Fruit fly (Drosophila melanogaster): ENCODE results near the gene Brr2.

Brr2 gene

DNA sequence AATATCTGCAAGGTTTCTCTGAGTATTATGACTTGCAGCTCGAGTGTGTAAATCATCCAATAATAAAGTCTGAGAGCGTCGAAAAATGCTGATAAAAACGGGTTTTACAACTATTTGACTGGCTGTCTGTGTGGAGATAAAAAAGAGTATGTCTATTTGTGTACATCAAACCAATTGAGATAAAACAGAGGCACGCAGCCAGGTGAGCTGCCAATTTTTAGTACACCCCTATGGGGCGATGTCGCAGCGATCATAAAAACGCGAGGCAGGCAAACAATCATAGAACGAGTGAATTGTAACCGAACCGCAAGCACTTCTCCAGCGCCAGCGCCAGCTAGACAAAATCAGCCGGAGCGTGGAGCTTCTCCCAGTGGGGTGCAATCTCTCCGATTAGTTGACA is 12.2 kb upstream of the Brr2 start, which contains the start of gene CG17027 (continued):
- TF ChIP-seq CG10543 (GFP tag; optimal IDR thresholded peaks at IDR 0.05) (peak; percentile 15), CG13296 (GFP tag; optimal IDR thresholded peaks at IDR 0.05) (peak; percentile 39), Fer1 (GFP tag; optimal IDR thresholded peaks at IDR 0.05) (peak; percentile 0), pzg (GFP tag; optimal IDR thresholded peaks at IDR 0.05) (no peak)

DNA sequence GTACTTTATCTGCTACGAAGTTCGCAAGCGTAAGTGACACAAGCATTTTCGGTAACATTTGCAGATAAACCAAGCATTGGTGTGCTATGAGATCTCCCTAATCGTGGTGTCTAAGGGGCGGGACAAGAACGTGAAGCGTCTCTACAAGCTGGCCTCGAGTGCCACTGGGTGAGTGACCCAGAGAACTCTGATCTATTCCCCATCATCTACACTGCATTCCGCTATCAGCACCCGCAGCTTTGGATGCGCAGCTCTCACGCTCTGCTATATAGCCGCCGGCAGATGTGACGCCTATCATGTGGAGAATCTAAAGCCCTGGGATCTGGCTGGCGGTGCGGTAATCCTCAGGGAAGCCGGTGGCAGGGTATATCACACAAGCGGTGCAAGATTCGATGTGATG is 11.6 kb upstream of the Brr2 start:
- TF ChIP-seq wdn (GFP tag; IDR thresholded peaks at IDR 0.05) = no peak
- TF ChIP-seq CG42726 (GFP tag; IDR thresholded peaks at IDR 0.05; ENCODE audit: partially characterized antibody) = no peak
- TF ChIP-seq Lpt (GFP tag; optimal IDR thresholded peaks at IDR 0.05) = no peak
- TF ChIP-seq Hand (GFP tag; optimal IDR thresholded peaks at IDR 0.05) = no peak
- no peak for TF ChIP-seq CG17359 (tag; optimal IDR thresholded peaks at IDR 0.05)
- TF ChIP-seq Atf-2 (GFP tag; optimal IDR thresholded peaks at IDR 0.05) = no peak
- 0 out of 2 replicates have a peak, but pooled peaks have one; percentile 10 for TF ChIP-seq CG14441 (GFP tag; IDR thresholded peaks at IDR 0.05)
- no peak for TF ChIP-seq shn (GFP tag; optimal IDR thresholded peaks at IDR 0.05)
- 0 out of 3 replicates have a peak, but pooled peaks have one; percentile 19 for TF ChIP-seq CG7963 (GFP tag; IDR thresholded peaks at IDR 0.05; ENCODE audit: partially characterized antibody)
- TF ChIP-seq sr (GFP tag; IDR thresholded peaks at IDR 0.05) = no peak
- no peak for TF ChIP-seq onecut (GFP tag; IDR thresholded peaks at IDR 0.05)
- peak in 1 of 2 experiments; percentile 8 for TF ChIP-seq Pdp1 (GFP tag; optimal IDR thresholded peaks at IDR 0.05)
- no peak for TF ChIP-seq fu2 (GFP tag; optimal IDR thresholded peaks at IDR 0.05)
- TF ChIP-seq exex (tag; optimal IDR thresholded peaks at IDR 0.05) = no peak
- peak in 1 of 2 experiments; percentile 16 for TF ChIP-seq Hr78 (GFP tag; optimal IDR thresholded peaks at IDR 0.05)
- no peak for TF ChIP-seq slbo (GFP tag; IDR thresholded peaks at IDR 0.05)
- no peak for TF ChIP-seq Atf6 (GFP tag; IDR thresholded peaks at IDR 0.05)
- TF ChIP-seq Atf3 (GFP tag; optimal IDR thresholded peaks at IDR 0.05) = no peak
- TF ChIP-seq sqz (GFP tag; optimal IDR thresholded peaks at IDR 0.05) = no peak

- TF ChIP-seq ems (GFP tag; optimal IDR thresholded peaks at IDR 0.05) = no peak
- TF ChIP-seq Eip74EF (GFP tag; optimal IDR thresholded peaks at IDR 0.05) = no peak
- TF ChIP-seq sd (tag; optimal IDR thresholded peaks at IDR 0.05) = peak; percentile 22
- peak; percentile 48 for TF ChIP-seq exex (tag; optimal IDR thresholded peaks at IDR 0.05)
- no peak for TF ChIP-seq Spps (tag; optimal IDR thresholded peaks at IDR 0.05)
- no peak for TF ChIP-seq tll (GFP tag; optimal IDR thresholded peaks at IDR 0.05)
- no peak for TF ChIP-seq CG7372 (GFP tag; IDR thresholded peaks at IDR 0.05)
- TF ChIP-seq mirr (GFP tag; optimal IDR thresholded peaks at IDR 0.05) = peak; percentile 66
- TF ChIP-seq luna (GFP tag; optimal IDR thresholded peaks at IDR 0.05) = no peak
- no peak for TF ChIP-seq Oaz (GFP tag; IDR thresholded peaks at IDR 0.05)
- no peak for TF ChIP-seq CG9727 (GFP tag; optimal IDR thresholded peaks at IDR 0.05)
- no peak for TF ChIP-seq HmgZ (tag; optimal IDR thresholded peaks at IDR 0.05)
- TF ChIP-seq tx (GFP tag; optimal IDR thresholded peaks at IDR 0.05) = no peak
Observed at dm6 chr3L:15978224-15978623, 10.6 kb upstream of the Brr2 start, which contains the start of gene CG17028. Gene CG17028, plus strand, starts transcription at chr3L:15978524.

DNA sequence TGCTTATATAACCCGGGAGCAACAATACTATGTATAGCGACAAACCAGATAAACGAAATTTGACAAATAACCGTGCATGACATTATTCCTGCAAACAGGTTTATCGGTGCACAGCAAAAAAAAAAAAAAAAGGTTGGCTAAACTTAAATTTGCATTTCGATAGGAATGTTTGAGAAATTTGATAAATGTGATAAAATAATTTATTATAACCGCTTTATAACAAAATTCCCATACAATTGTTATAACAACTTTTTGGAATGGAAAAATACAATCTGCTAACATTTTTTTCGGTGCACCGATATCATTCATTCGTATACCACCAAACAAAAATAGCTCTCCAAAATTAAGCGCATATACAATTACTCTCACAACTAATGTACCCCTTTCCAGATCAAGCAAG is 9.9 kb upstream of the Brr2 start:
- TF ChIP-seq hth (optimal IDR thresholded peaks at IDR 0.05) (no peak), BEAF-32 (GFP tag; optimal IDR thresholded peaks at IDR 0.05) (no peak), Lpt (GFP tag; optimal IDR thresholded peaks at IDR 0.05) (no peak), CG10209 (GFP tag; optimal IDR thresholded peaks at IDR 0.05) (peak; percentile 28), repo (GFP tag; optimal IDR thresholded peaks at IDR 0.05) (no peak), CG15479 (GFP tag; optimal IDR thresholded peaks at IDR 0.05) (no peak), nerfin-2 (GFP tag; IDR thresholded peaks at IDR 0.05; ENCODE audit: partially characterized antibody) (no peak), crol (GFP tag; IDR thresholded peaks at IDR 0.05) (no peak), chm (GFP tag; IDR thresholded peaks at IDR 0.05) (no peak), grn (GFP tag; optimal IDR thresholded peaks at IDR 0.05) (no peak), odd (GFP tag; optimal IDR thresholded peaks at IDR 0.05) (no peak), CG11504 (tag; optimal IDR thresholded peaks at IDR 0.05) (peak; percentile 72), CG1529 (GFP tag; optimal IDR thresholded peaks at IDR 0.05) (no peak), nau (GFP tag; optimal IDR thresholded peaks at IDR 0.05) (no peak)
